Fruit fly (Drosophila melanogaster) whole organism, larva: Measurements from ENCODE around the gene saturn.

Source experiments
- noc ChIP-seq: fragments of 200-800 bp; sonication (Bioruptor generic); optimal IDR thresholded peaks from 3 replicates; lab custom pipeline; 2019; ENCODE audit warnings: missing biosample characterization, mild to moderate bottlenecking, missing genetic modification characterization, moderate library complexity

The saturn gene

DNA sequence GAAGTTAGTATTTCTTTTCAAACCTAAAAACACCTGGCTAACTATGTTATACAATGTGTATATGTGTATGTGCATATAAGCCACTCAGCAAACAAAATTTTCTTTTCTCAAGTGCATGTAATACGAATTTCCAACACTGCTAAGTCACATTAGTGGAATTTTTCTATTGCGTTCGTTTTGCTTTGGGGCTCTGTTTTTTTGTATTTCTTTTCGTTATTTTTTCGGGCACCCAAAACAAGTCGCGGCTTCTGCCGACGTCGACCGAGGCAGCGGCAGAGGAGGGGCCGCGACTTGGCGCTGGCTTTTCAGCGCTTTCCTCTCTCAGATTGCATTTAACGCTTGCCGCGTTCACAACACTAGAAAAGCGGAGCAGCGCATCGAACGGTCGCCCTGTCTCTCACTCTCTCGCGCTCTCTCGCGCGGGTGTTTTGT lies 16.3 kb downstream of the saturn start:
- no peak for TF ChIP-seq noc (tag; lab: Kevin White, UChicago)

DNA sequence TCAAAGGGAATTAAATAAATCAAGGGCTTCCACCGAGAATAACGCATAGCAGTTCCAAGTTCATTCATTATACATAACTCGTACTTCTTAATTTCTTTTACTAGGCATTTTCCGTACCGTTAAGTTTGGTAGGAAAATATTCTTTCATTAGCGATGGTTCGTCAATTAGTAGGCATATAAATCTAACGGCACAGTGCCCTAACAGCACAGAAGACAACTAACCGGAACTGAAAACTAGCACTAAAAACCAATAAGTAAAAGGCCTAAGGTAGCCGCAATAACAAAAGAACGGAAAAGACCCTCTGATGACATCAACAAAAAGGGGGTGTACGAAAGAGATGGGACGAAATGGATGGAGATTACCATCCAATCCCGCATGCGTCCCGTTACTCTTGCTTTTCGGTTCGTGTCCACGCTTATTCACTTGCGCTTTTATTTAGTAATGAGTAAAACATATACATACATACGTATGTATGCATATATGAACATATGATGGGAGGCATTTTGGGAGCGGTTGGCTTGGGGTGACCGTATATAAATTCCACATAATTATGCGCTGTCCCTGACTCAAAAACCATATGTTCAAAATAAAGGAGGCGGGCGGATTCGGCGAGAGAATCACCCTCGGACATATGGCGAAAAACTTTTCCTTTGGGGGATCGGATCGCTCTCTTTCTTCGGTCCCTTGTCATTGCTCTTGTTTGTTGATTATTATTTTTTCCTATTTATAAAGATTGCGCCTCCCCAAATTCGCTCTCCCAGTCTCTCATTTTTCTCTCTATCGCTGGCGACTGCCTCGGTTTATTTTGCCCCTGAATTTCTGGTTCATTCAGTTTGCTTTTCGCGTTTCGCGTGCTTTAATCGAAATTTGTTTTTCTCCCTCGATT lies 17.7 kb downstream of the saturn start:
- TF ChIP-seq noc (tag; lab: Kevin White, UChicago): no peak

DNA sequence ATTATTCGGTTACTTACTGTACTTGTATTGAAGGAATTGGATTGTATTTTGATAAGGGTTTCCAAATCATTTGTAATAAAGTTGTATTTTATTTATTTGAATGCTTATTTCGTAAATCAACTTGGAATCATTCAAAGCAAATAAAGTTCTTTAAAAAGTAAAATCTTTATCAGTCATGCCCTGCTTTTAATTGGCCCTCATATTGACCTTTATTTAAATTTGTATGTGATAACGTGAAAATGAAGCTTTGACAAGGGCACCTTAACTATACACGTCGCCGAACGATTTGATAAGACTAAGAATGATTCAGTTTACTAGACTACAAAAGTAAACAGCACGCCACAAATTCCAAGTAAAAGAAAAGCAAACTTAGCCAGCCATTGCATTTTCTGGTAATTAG lies 19.1 kb downstream of the saturn start:
- no peak for TF ChIP-seq noc (tag; lab: Kevin White, UChicago)

DNA sequence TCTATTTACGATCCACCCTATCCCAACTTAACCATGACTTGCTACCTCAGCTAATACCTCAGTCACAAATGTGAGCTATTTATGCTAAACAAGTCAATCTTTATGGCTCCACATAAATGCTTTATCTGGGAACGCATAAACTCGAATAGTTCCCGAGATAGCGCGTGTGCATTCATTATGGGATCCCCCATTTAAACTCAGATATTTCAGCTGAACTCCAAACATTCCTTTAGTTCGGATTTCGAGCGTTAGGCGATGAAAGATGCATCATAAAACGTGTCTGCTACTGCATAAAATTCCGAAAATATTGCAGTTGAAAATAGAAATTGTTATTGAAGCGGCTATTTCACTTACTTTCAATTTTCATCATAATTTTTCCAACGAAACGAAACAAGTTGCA lies 20.3 kb downstream of the saturn start:
- no peak for TF ChIP-seq noc (tag; lab: Kevin White, UChicago)

DNA sequence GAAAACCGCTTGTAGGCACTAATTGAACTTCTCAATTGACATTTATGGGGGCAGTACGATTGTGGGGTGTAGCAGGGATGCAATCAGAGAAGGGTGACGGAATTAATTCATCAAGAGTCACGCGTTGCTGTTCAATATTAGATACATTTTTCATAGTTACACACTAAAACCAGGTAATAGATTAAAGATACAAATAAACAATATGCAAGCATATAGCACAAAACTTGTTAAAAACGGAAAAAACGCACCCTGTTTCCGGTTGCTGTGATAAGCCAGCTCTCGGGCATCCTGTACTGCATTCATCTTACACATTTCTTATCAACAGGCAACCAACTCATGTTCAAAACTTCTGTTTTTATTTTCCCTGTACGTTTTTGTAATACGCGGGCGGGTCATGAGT lies 25.9 kb downstream of the saturn start:
- TF ChIP-seq noc (tag; lab: Kevin White, UChicago): no peak

DNA sequence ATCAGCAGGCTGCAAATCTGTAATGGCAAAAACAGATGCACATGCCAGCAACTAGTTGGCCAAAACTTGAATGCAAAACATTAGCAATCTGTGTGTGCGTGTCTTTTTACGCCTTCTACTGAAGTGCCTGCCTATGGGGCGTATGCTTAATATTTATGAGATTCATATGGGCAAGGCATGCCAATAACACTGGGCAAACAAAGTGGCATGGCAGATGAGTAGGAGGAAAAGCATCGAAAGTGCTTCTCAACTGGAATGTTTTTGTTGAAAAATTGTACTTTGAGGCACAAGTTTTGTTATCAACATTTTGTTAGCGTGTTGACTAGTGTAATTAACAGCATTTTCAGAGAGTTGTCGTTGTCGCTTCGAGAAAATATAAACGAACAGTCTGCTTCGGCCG lies 26.4 kb downstream of the saturn start:
- no peak for TF ChIP-seq noc (tag; lab: Kevin White, UChicago)

DNA sequence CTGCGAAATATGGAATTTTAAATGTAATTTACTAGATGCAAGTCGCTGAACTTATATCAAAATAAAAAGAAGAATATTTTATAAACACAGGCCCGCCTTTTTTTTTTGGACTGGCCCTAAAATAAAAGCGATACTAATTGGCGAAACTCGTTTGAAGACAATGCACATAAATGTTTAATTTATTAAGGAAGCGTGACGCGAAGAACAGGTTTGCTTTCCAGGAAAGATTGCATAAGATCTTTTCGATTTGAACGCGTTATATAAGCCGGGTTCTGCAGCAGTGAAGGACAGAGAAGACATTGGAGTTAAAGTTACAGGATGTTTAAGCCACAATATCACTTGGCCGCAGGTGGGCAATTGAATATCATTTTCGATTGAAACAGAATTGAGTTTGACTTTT lies 30.0 kb downstream of the saturn start, which contains the start of gene CG7924:
Gene CG7924 (plus strand): TSS at position 301 of the 400 bp plus-strand sequence.
- no peak for TF ChIP-seq noc (tag; lab: Kevin White, UChicago)

DNA sequence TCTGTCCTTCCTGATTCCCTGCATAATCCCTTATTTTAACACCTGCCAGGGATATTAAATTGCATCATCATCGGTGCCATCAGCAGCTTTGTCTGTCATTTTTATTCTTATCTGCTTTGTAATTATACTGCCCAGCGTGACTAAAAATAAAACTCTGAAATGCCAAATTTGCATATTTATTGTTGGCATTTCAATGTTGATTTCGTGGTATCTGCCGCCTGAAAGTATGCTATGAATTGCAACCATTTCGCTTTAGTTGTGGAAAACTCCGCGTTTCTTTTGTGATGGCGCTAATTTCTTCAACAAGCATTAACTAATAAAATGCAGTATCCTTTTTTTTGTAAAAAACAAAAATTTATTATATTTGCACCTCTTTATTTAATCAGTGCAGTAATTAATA lies 32.7 kb downstream of the saturn start, which contains the start of gene CG34244:
Gene CG34244 (minus strand): TSS at position 122 of the 400 bp plus-strand sequence.
- TF ChIP-seq noc (tag; lab: Kevin White, UChicago): no peak

DNA sequence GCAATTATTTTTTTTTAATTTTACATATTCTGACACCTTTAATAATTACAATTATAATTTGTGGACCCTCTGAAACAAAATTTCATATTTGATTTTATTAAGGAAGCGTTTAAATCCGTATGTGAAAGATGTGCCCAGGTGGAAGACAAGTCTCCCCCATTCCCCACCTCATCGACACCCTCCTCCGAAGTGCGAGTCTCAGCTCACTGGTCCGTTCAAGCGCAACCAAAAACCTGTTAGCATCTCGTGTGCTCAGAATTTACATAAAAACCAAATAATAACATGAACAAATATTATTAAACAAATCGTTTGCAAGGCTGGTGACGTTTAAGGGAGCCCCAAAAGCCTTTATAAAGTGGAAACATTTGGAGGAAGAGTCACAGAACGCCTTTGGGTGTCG lies 33.2 kb downstream of the saturn start, which contains the start of gene CG7906:
Gene CG7906 (plus strand): TSS at position 301 of the 400 bp plus-strand sequence.
- TF ChIP-seq noc (tag; lab: Kevin White, UChicago): no peak

DNA sequence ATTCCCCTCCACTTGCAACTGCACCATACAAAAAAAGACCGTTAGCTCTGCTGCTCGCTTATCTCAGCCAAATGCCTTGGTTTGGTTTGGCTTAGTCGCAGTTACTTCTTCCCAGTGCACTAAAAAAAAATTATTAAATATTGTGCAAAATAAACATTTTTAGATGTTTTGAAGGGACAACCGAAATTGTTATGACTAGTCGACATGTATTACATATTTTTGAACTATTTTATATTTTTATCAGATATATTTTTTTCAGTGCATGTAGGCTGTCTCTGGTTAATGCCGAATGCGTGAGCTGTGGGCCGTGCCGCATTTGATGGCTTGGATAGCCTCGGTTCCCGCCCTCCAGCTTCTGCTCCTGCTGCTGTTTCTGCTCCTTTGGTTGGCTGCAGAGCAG lies 36.2 kb downstream of the saturn start:
- TF ChIP-seq noc (tag; lab: Kevin White, UChicago): no peak

DNA sequence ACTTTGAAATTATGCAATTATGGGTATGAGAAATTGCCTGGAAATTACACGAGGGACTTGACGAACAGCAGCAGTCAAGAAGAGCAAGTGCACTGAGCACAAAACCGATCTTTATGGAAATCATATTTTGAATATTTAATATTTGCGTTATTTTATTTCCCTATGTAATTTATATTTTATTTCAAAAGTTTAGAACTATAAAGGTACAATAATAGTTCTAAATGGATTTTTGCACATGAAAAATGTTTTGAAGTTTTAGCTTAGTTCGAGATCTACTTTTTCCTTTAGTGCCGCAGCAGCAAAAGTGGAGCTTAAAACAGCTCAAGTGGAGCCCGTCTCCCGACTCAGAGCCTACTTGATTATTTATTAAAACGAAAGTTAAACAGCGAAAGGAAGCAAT lies 37.9 kb downstream of the saturn start:
- no peak for TF ChIP-seq noc (tag; lab: Kevin White, UChicago)

DNA sequence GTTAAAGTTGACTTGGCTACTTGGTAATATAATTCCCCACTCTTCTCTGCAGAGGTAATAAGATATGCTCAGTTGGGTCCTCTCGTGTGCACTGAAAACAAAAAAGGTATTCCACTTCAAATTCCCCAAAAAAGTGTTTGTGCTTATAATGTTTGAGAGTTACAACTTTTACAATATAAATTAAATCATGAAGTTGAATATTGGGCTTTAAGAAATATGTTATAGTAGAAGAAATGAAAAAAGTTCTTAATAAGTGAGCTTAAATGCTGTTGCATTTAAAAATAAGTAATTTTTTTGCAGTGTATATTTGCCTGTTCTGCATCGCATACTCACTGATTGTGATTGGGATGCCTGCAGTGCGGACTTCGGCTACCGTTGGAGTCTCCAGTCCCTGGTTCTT lies 50.3 kb downstream of the saturn start:
- no peak for TF ChIP-seq noc (tag; lab: Kevin White, UChicago)
